ENCODE assay signal across 1 fruit fly cellular context in the genomic region with DNA sequence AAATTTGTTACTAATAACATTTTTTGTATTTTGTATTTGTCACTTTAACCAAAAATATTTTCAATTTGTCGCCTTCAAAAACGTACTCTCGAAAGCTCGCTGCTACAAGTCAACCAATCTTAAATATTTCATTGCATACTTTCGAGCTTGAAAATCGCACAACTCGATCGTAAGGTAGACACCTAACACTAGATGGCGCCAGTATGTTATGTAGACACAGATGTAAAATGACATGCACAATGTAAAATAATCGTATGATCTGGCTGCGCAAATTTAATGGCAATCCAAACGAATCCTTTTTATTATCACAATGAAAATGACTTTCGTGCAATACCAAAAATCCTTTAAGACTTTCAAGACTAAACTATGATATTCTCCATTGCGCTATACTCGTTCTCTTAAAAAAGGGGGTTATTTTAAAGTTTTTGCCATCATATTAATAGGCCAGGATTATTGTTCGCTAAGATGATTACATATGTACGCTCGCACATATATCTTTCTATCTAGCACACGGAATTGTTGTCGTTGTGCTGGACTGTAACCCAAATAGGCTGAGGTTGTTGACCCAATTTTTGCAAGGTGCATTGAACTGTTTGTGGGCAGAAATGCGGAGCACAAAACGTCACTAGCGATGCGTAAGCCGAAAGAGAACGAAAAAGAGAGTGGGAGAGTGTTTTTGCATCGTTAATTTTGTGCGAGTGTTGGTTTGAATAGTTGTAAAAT.
TF ChIP-seq lines count a peak whose summit lies in the region.

No protein-coding gene starts in this region.

TF ChIP-seq in whole organism, embryonic, 481 proteins besides CTCF, POLR2A, EP300 and RAD21 (continued from another document and continues in another):
- TF ChIP-seq CG7928 (GFP tag; optimal IDR thresholded peaks at IDR 0.05; lab: Kevin White, UChicago) (peak; percentile 6), Dip3 (GFP tag; optimal IDR thresholded peaks at IDR 0.05; lab: Kevin White, UChicago) (peak; percentile 67), hkb (optimal IDR thresholded peaks at IDR 0.05; lab: Kevin White, UChicago) (no peak), hkb (GFP tag; IDR thresholded peaks at IDR 0.05; lab: Robert Waterston, UW) (peak; percentile 34; the same call in 1 of the 2 replicates), CG12219 (GFP tag; optimal IDR thresholded peaks at IDR 0.05; lab: Kevin White, UChicago) (peak; percentile 68), CG1832 (GFP tag; optimal IDR thresholded peaks at IDR 0.05; lab: Kevin White, UChicago) (no peak), PHDP (tag; optimal IDR thresholded peaks at IDR 0.05; lab: Kevin White, UChicago) (peak; percentile 76), CG17186 (GFP tag; optimal IDR thresholded peaks at IDR 0.05; lab: Kevin White, UChicago) (peak; percentile 50), Oli (tag; optimal IDR thresholded peaks at IDR 0.05; lab: Kevin White, UChicago) (peak; percentile 23), CG30403 (GFP tag; optimal IDR thresholded peaks at IDR 0.05; lab: Kevin White, UChicago) (peak; percentile 46), unpg (GFP tag; optimal IDR thresholded peaks at IDR 0.05; lab: Kevin White, UChicago) (peak; percentile 63), CG16813 (GFP tag; IDR thresholded peaks at IDR 0.05; lab: Robert Waterston, UW; ENCODE audit: partially characterized antibody) (peak; percentile 60), CG17328 (GFP tag; IDR thresholded peaks at IDR 0.05; lab: Robert Waterston, UW) (peak; percentile 53), CG10274 (GFP tag; optimal IDR thresholded peaks at IDR 0.05; lab: Kevin White, UChicago) (no peak), E2f2 (GFP tag; IDR thresholded peaks at IDR 0.05; lab: Robert Waterston, UW) (peak; percentile 62), CG12769 (tag; optimal IDR thresholded peaks at IDR 0.05; lab: Kevin White, UChicago) (peak; percentile 76), Hr51 (GFP tag; optimal IDR thresholded peaks at IDR 0.05; lab: Kevin White, UChicago) (peak; percentile 50 to 69), Lhr (GFP tag; optimal IDR thresholded peaks at IDR 0.05; lab: Kevin White, UChicago) (peak; percentile 77), CG2678 (tag; optimal IDR thresholded peaks at IDR 0.05; lab: Kevin White, UChicago) (peak; percentile 49), rib (GFP tag; IDR thresholded peaks at IDR 0.05; lab: Robert Waterston, UW) (no peak; the same call in 1 of the 2 replicates), pb (GFP tag; optimal IDR thresholded peaks at IDR 0.05; lab: Kevin White, UChicago) (peak; percentile 73), phol (tag; optimal IDR thresholded peaks at IDR 0.05; lab: Kevin White, UChicago) (peak; percentile 62), exex (tag; optimal IDR thresholded peaks at IDR 0.05; lab: Kevin White, UChicago) (no peak), CG9797 (GFP tag; optimal IDR thresholded peaks at IDR 0.05; lab: Kevin White, UChicago) (no peak), shn (GFP tag; optimal IDR thresholded peaks at IDR 0.05; lab: Kevin White, UChicago) (peak; percentile 66), CG5953 (GFP tag; IDR thresholded peaks at IDR 0.05; lab: Robert Waterston, UW) (0 out of 2 replicates have a peak, but pooled peaks have one; percentile 36), her (GFP tag; optimal IDR thresholded peaks at IDR 0.05; lab: Kevin White, UChicago) (peak; percentile 72), CG16779 (GFP tag; IDR thresholded peaks at IDR 0.05; lab: Robert Waterston, UW) (peak; percentile 59; the same call in 1 of the 2 replicates), CG5180 (GFP tag; optimal IDR thresholded peaks at IDR 0.05; lab: Kevin White, UChicago) (peak; percentile 51), CG10147 (GFP tag; optimal IDR thresholded peaks at IDR 0.05; lab: Kevin White, UChicago) (peak; percentile 56), CG10462 (GFP tag; optimal IDR thresholded peaks at IDR 0.05; lab: Kevin White, UChicago) (no peak), Fer2 (tag; optimal IDR thresholded peaks at IDR 0.05; lab: Kevin White, UChicago) (peak; percentile 35), Nf-YA (GFP tag; IDR thresholded peaks at IDR 0.05; lab: Robert Waterston, UW) (peak; percentile 47; the same call in 1 of the 2 replicates), lbe (GFP tag; optimal IDR thresholded peaks at IDR 0.05; lab: Kevin White, UChicago) (no peak), CG6791 (GFP tag; IDR thresholded peaks at IDR 0.05; lab: Robert Waterston, UW; ENCODE audit: partially characterized antibody) (0 out of 3 replicates have a peak, but pooled peaks have one; percentile 44), sug (tag; optimal IDR thresholded peaks at IDR 0.05; lab: Kevin White, UChicago) (peak; percentile 62), CG12942 (GFP tag; optimal IDR thresholded peaks at IDR 0.05; lab: Kevin White, UChicago) (peak; percentile 50), pnt (GFP tag; optimal IDR thresholded peaks at IDR 0.05; lab: Kevin White, UChicago) (peak; percentile 44), az2 (GFP tag; optimal IDR thresholded peaks at IDR 0.05; lab: Kevin White, UChicago) (peak; percentile 65), sc (optimal IDR thresholded peaks at IDR 0.05; lab: Kevin White, UChicago) (no peak), sc (GFP tag; optimal IDR thresholded peaks at IDR 0.05; lab: Kevin White, UChicago) (peak; percentile 49), CG10543 (GFP tag; optimal IDR thresholded peaks at IDR 0.05; lab: Kevin White, UChicago) (peak; percentile 57), NC2β (GFP tag; optimal IDR thresholded peaks at IDR 0.05; lab: Kevin White, UChicago) (peak; percentile 63), insv (GFP tag; optimal IDR thresholded peaks at IDR 0.05; lab: Kevin White, UChicago) (peak in 1 of 2 experiments; percentile 64), CG14965 (GFP tag; optimal IDR thresholded peaks at IDR 0.05; lab: Kevin White, UChicago; ENCODE audit: borderline replicate concordance) (peak; percentile 100), sens (GFP tag; lab: Kevin White, UChicago) (peak; percentile 95), sima (GFP tag; optimal IDR thresholded peaks at IDR 0.05; lab: Kevin White, UChicago) (peak; percentile 25), Hmx (GFP tag; optimal IDR thresholded peaks at IDR 0.05; lab: Kevin White, UChicago) (no peak), Stat92E (GFP tag; optimal IDR thresholded peaks at IDR 0.05; lab: Kevin White, UChicago) (peak in 1 of 3 experiments; percentile 5), jing (GFP tag; optimal IDR thresholded peaks at IDR 0.05; lab: Kevin White, UChicago) (peak; percentile 72), CG11456 (GFP tag; IDR thresholded peaks at IDR 0.05; lab: Robert Waterston, UW) (peak; percentile 70; the same call in 1 of the 3 replicates), z (GFP tag; IDR thresholded peaks at IDR 0.05; lab: Robert Waterston, UW) (no peak), CG15514 (GFP tag; optimal IDR thresholded peaks at IDR 0.05; lab: Kevin White, UChicago) (peak; percentile 76), Doc3 (GFP tag; IDR thresholded peaks at IDR 0.05; lab: Robert Waterston, UW; ENCODE audit: partially characterized antibody) (no peak), CG4424 (GFP tag; optimal IDR thresholded peaks at IDR 0.05; lab: Kevin White, UChicago) (peak; percentile 76), CG3847 (GFP tag; IDR thresholded peaks at IDR 0.05; lab: Robert Waterston, UW) (peak; percentile 57), CG15269 (tag; optimal IDR thresholded peaks at IDR 0.05; lab: Kevin White, UChicago) (peak; percentile 63), CG3995 (GFP tag; optimal IDR thresholded peaks at IDR 0.05; lab: Kevin White, UChicago) (peak; percentile 35), CG8281 (tag; optimal IDR thresholded peaks at IDR 0.05; lab: Kevin White, UChicago) (no peak), CG11560 (tag; IDR thresholded peaks at IDR 0.05; lab: Robert Waterston, UW) (no peak), CG14014 (GFP tag; IDR thresholded peaks at IDR 0.05; lab: Robert Waterston, UW) (peak; percentile 31; the same call in 1 of the 2 replicates), Vsx1 (GFP tag; optimal IDR thresholded peaks at IDR 0.05; lab: Kevin White, UChicago) (peak; percentile 59), CG34376 (GFP tag; optimal IDR thresholded peaks at IDR 0.05; lab: Kevin White, UChicago) (peak; percentile 61), CG8089 (GFP tag; optimal IDR thresholded peaks at IDR 0.05; lab: Kevin White, UChicago) (peak; percentile 77), stc (GFP tag; IDR thresholded peaks at IDR 0.05; lab: Robert Waterston, UW) (0 out of 2 replicates have a peak, but pooled peaks have one; percentile 32), CG12236 (GFP tag; optimal IDR thresholded peaks at IDR 0.05; lab: Kevin White, UChicago) (no peak), NC2α (GFP tag; optimal IDR thresholded peaks at IDR 0.05; lab: Kevin White, UChicago) (peak; percentile 67), grn (GFP tag; optimal IDR thresholded peaks at IDR 0.05; lab: Kevin White, UChicago) (no peak), zf30C (GFP tag; optimal IDR thresholded peaks at IDR 0.05; lab: Kevin White, UChicago) (no peak), CG17359 (tag; optimal IDR thresholded peaks at IDR 0.05; lab: Kevin White, UChicago) (peak; percentile 68), bcd (GFP tag; optimal IDR thresholded peaks at IDR 0.05; lab: Kevin White, UChicago) (peak; percentile 64), Sin3A (optimal IDR thresholded peaks at IDR 0.05; lab: Kevin White, UChicago) (no peak), Meics (GFP tag; optimal IDR thresholded peaks at IDR 0.05; lab: Kevin White, UChicago) (peak; percentile 78), CG8765 (GFP tag; IDR thresholded peaks at IDR 0.05; lab: Robert Waterston, UW) (no peak), Eip74EF (GFP tag; optimal IDR thresholded peaks at IDR 0.05; lab: Kevin White, UChicago) (peak in 1 of 2 experiments; percentile 27), Med (GFP tag; lab: Kevin White, UChicago) (peak; percentile 98), da (GFP tag; optimal IDR thresholded peaks at IDR 0.05; lab: Kevin White, UChicago) (no peak), inv (GFP tag; IDR thresholded peaks at IDR 0.05; lab: Robert Waterston, UW; ENCODE audit: partially characterized antibody) (no peak), pzg (GFP tag; optimal IDR thresholded peaks at IDR 0.05; lab: Kevin White, UChicago) (peak; percentile 14), Poxn (GFP tag; IDR thresholded peaks at IDR 0.05; lab: Robert Waterston, UW) (no peak), CG13296 (GFP tag; optimal IDR thresholded peaks at IDR 0.05; lab: Kevin White, UChicago) (peak; percentile 61), CG17829 (tag; optimal IDR thresholded peaks at IDR 0.05; lab: Kevin White, UChicago) (peak; percentile 99), CG6689 (GFP tag; IDR thresholded peaks at IDR 0.05; lab: Robert Waterston, UW) (0 out of 2 replicates have a peak, but pooled peaks have one; percentile 35), Side (GFP tag; optimal IDR thresholded peaks at IDR 0.05; lab: Kevin White, UChicago) (peak; percentile 79), tio (GFP tag; optimal IDR thresholded peaks at IDR 0.05; lab: Kevin White, UChicago) (no peak), emc (GFP tag; optimal IDR thresholded peaks at IDR 0.05; lab: Kevin White, UChicago) (no peak), CG7786 (GFP tag; optimal IDR thresholded peaks at IDR 0.05; lab: Kevin White, UChicago) (peak; percentile 53), ttk (GFP tag; IDR thresholded peaks at IDR 0.05; lab: Robert Waterston, UW) (0 out of 2 replicates have a peak, but pooled peaks have one; percentile 20), scrt (GFP tag; optimal IDR thresholded peaks at IDR 0.05; lab: Kevin White, UChicago) (peak; percentile 27), CG8944 (GFP tag; optimal IDR thresholded peaks at IDR 0.05; lab: Kevin White, UChicago) (no peak), luna (GFP tag; optimal IDR thresholded peaks at IDR 0.05; lab: Kevin White, UChicago) (peak; percentile 56), ro (GFP tag; IDR thresholded peaks at IDR 0.05; lab: Robert Waterston, UW) (no peak), lab (GFP tag; optimal IDR thresholded peaks at IDR 0.05; lab: Kevin White, UChicago) (peak; percentile 79), lov (optimal IDR thresholded peaks at IDR 0.05; lab: Kevin White, UChicago) (no peak), lov (GFP tag; IDR thresholded peaks at IDR 0.05; lab: Robert Waterston, UW) (0 out of 3 replicates have a peak, but pooled peaks have one; percentile 41), tup (GFP tag; optimal IDR thresholded peaks at IDR 0.05; lab: Kevin White, UChicago) (no peak), GATAe (GFP tag; conservative IDR thresholded peaks at IDR 0.05; lab: Robert Waterston, UW) (no peak; the same call in 1 of the 2 replicates), MTF-1 (GFP tag; optimal IDR thresholded peaks at IDR 0.05; lab: Kevin White, UChicago; ENCODE audit: borderline replicate concordance) (peak; percentile 58), sob (GFP tag; IDR thresholded peaks at IDR 0.05; lab: Robert Waterston, UW) (peak; percentile 85), CG43689 (GFP tag; IDR thresholded peaks at IDR 0.05; lab: Robert Waterston, UW) (no peak), al (GFP tag; IDR thresholded peaks at IDR 0.05; lab: Robert Waterston, UW) (no peak), eve (GFP tag; optimal IDR thresholded peaks at IDR 0.05; lab: Kevin White, UChicago) (peak in 1 of 2 experiments; percentile 85), ems (GFP tag; optimal IDR thresholded peaks at IDR 0.05; lab: Kevin White, UChicago) (peak; percentile 55), Sox100B (GFP tag; optimal IDR thresholded peaks at IDR 0.05; lab: Kevin White, UChicago) (peak; percentile 52), Ets97D (GFP tag; optimal IDR thresholded peaks at IDR 0.05; lab: Kevin White, UChicago) (peak; percentile 53), CG14860 (GFP tag; IDR thresholded peaks at IDR 0.05; lab: Robert Waterston, UW; ENCODE audit: partially characterized antibody) (no peak), CG11085 (GFP tag; IDR thresholded peaks at IDR 0.05; lab: Robert Waterston, UW) (no peak), CG13894 (tag; optimal IDR thresholded peaks at IDR 0.05; lab: Kevin White, UChicago) (peak; percentile 51), E2f1 (GFP tag; IDR thresholded peaks at IDR 0.05; lab: Robert Waterston, UW) (no peak), CG10654 (GFP tag; optimal IDR thresholded peaks at IDR 0.05; lab: Kevin White, UChicago) (peak; percentile 62), CG4328 (GFP tag; optimal IDR thresholded peaks at IDR 0.05; lab: Kevin White, UChicago) (no peak), MBD-R2 (GFP tag; IDR thresholded peaks at IDR 0.05; lab: Robert Waterston, UW) (no peak; the same call in 1 of the 2 replicates), BEAF-32 (GFP tag; optimal IDR thresholded peaks at IDR 0.05; lab: Kevin White, UChicago) (peak; percentile 40), CG13424 (tag; optimal IDR thresholded peaks at IDR 0.05; lab: Kevin White, UChicago) (peak; percentile 77), wor (GFP tag; IDR thresholded peaks at IDR 0.05; lab: Robert Waterston, UW) (no peak), trh (GFP tag; optimal IDR thresholded peaks at IDR 0.05; lab: Kevin White, UChicago) (peak; percentile 2), h (optimal IDR thresholded peaks at IDR 0.05; lab: Kevin White, UChicago) (no peak), nerfin-2 (GFP tag; IDR thresholded peaks at IDR 0.05; lab: Robert Waterston, UW; ENCODE audit: partially characterized antibody) (no peak), tin (GFP tag; optimal IDR thresholded peaks at IDR 0.05; lab: Kevin White, UChicago) (peak; percentile 79), CG15479 (GFP tag; optimal IDR thresholded peaks at IDR 0.05; lab: Kevin White, UChicago) (peak; percentile 65)
